Worm (Caenorhabditis elegans): ENCODE measurements around the gene B0250.5.

B0250.5 gene

DNA sequence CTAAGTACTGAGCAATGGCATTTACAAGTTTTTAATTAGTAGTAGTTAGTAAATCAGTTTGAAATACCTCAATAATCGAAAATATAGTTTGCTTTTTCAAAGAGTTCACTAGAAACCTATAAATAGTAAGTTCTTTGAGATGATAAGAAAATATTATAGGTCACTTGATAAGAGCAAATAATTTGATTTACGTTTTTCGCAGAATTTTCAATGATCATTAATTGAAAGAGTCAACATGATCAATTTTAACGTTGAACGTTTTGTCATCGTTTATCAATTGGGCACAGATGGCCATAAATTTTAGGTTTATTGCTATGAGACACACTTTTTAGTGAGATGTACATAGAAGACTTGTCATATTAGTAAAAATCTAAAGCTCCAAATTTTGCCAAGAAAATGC lies 52.0 kb downstream of the B0250.5 start:
- TF ChIP-seq sea-1 (GFP tag; conservative IDR thresholded peaks at IDR 0.05) (no peak), tbx-11 (GFP tag; IDR thresholded peaks at IDR 0.05) (no peak), tra-4 (tag; optimal IDR thresholded peaks at IDR 0.05) (no peak), F13C5.2 (tag; optimal IDR thresholded peaks at IDR 0.05) (no peak), B0310.2 (tag; optimal IDR thresholded peaks at IDR 0.05) (no peak), hnd-1 (tag; optimal IDR thresholded peaks at IDR 0.05) (no peak)
